Fruit fly (Drosophila melanogaster) whole organism, embryonic: ENCODE data around the gene CG31776.
A peak's percentile ranks its signal among the peaks of the same experiment; 100 is the strongest.

ENCODE experiments used
- Antp ChIP-seq: fragments of 200-800 bp; sonication (Bioruptor generic); optimal IDR thresholded peaks from 3 replicates; lab custom pipeline; 2016; ENCODE audit warnings: missing biosample characterization, missing genetic modification characterization
- Blimp-1 ChIP-seq: fragments of 200-800 bp; sonication (Bioruptor generic); optimal IDR thresholded peaks from 3 replicates; lab custom pipeline; 2018; ENCODE audit warnings: missing biosample characterization, missing genetic modification characterization, mild to moderate bottlenecking, moderate library complexity, missing genetic modification reagents
- CG1024 ChIP-seq: fragments of 200-800 bp; sonication (Bioruptor generic); IDR thresholded peaks from 2 replicates; pipeline ENCODE4 v1.3.6; 2022; ENCODE audit warnings: missing biosample characterization, missing genetic modification characterization
- CG11093 ChIP-seq: fragments of 200-800 bp; sonication (Bioruptor generic); IDR thresholded peaks from 3 replicates; pipeline ENCODE4 v1.3.6; 2022; ENCODE audit warnings: missing biosample characterization, missing genetic modification characterization
- CG11456 ChIP-seq: fragments of 200-800 bp; sonication (Bioruptor generic); IDR thresholded peaks from 3 replicates; pipeline ENCODE4 v1.3.6; 2022; ENCODE audit warnings: missing biosample characterization, missing genetic modification characterization
- CG12391 ChIP-seq: fragments of 200-800 bp; sonication (Bioruptor generic); optimal IDR thresholded peaks from 3 replicates; lab custom pipeline; 2018; ENCODE audit warnings: missing biosample characterization, mild to moderate bottlenecking, missing genetic modification characterization, moderate library complexity
- CG13287 ChIP-seq: fragments of 200-800 bp; sonication (Bioruptor generic); IDR thresholded peaks from 2 replicates; pipeline ENCODE4 v1.3.6; 2022; ENCODE audit warnings: missing biosample characterization, missing genetic modification characterization; ENCODE audit not compliant: partially characterized antibody
- CG13775 ChIP-seq: fragments of 200-800 bp; sonication (Bioruptor generic); optimal IDR thresholded peaks from 3 replicates; lab custom pipeline; 2017; ENCODE audit warnings: missing biosample characterization, mild to moderate bottlenecking, missing genetic modification characterization
- CG14667 ChIP-seq: fragments of 200-800 bp; sonication (Bioruptor generic); IDR thresholded peaks from 2 replicates; pipeline ENCODE4 v1.3.6; 2022; ENCODE audit warnings: missing biosample characterization, missing genetic modification characterization
- CG15269 ChIP-seq: fragments of 200-800 bp; sonication (Bioruptor generic); optimal IDR thresholded peaks from 2 replicates; lab custom pipeline; 2018; ENCODE audit warnings: missing biosample characterization, mild to moderate bottlenecking, missing genetic modification characterization, moderate library complexity
- CG15514 ChIP-seq: fragments of 200-800 bp; sonication (Bioruptor generic); optimal IDR thresholded peaks from 3 replicates; lab custom pipeline; 2017; ENCODE audit warnings: missing biosample characterization, missing genetic modification characterization, mild to moderate bottlenecking, moderate library complexity, missing genetic modification reagents
- CG16815 ChIP-seq: fragments of 200-800 bp; sonication (Bioruptor generic); optimal IDR thresholded peaks from 3 replicates; lab custom pipeline; 2017; ENCODE audit warnings: missing biosample characterization, mild to moderate bottlenecking, missing genetic modification characterization
- CG17328 ChIP-seq: fragments of 200-800 bp; sonication (Bioruptor generic); IDR thresholded peaks from 2 replicates; pipeline ENCODE4 v1.3.6; 2022; ENCODE audit warnings: missing biosample characterization, missing genetic modification characterization
- CG2129 ChIP-seq: fragments of 200-800 bp; sonication (Bioruptor generic); IDR thresholded peaks from 2 replicates; pipeline ENCODE4 v1.3.6; 2022; ENCODE audit warnings: missing biosample characterization, missing genetic modification characterization; ENCODE audit not compliant: partially characterized antibody
- CG31441 ChIP-seq: fragments of 200-800 bp; sonication (Bioruptor generic); IDR thresholded peaks from 2 replicates; pipeline ENCODE4 v1.3.6; 2022; ENCODE audit warnings: missing biosample characterization, missing genetic modification characterization
- CG4820 ChIP-seq: fragments of 200-800 bp; sonication (Bioruptor generic); optimal IDR thresholded peaks from 3 replicates; lab custom pipeline; 2016; ENCODE audit warnings: missing biosample characterization, missing genetic modification characterization
- CG7357 ChIP-seq: fragments of 200-800 bp; sonication (Bioruptor generic); IDR thresholded peaks from 3 replicates; pipeline ENCODE4 v1.3.6; 2022; ENCODE audit warnings: missing biosample characterization, missing genetic modification characterization
- Chrac-16 ChIP-seq: fragments of 200-800 bp; sonication (Bioruptor generic); optimal IDR thresholded peaks from 3 replicates; lab custom pipeline; 2016; ENCODE audit warnings: missing biosample characterization, missing genetic modification characterization
- Dfd ChIP-seq, 2 experiments: fragments of >200 bp; optimal IDR thresholded peaks; 2 replicates each; lab custom pipeline; 2017; ENCODE audit warnings: missing biosample characterization in 2 of 2, missing genetic modification characterization in 2 of 2
- E2f1 ChIP-seq: fragments of 200-800 bp; sonication (Bioruptor generic); IDR thresholded peaks from 2 replicates; pipeline ENCODE4 v1.3.6; 2022; ENCODE audit warnings: missing biosample characterization, missing genetic modification characterization
- Fer3 ChIP-seq: fragments of 200-800 bp; sonication (Bioruptor generic); optimal IDR thresholded peaks from 2 replicates; lab custom pipeline; 2018; ENCODE audit warnings: missing biosample characterization, mild to moderate bottlenecking, missing genetic modification characterization, moderate library complexity
- H2.0 ChIP-seq: fragments of 200-800 bp; sonication (Bioruptor generic); IDR thresholded peaks from 2 replicates; pipeline ENCODE4 v1.3.6; 2022; ENCODE audit warnings: missing biosample characterization, missing genetic modification characterization
- Hsf ChIP-seq: fragments of 200-800 bp; sonication (Bioruptor generic); optimal IDR thresholded peaks from 3 replicates; lab custom pipeline; 2016; ENCODE audit warnings: missing biosample characterization, missing genetic modification characterization
- Mad ChIP-seq: fragments of 200-800 bp; sonication (Bioruptor generic); optimal IDR thresholded peaks from 2 replicates; lab custom pipeline; 2016; ENCODE audit warnings: missing biosample characterization, missing genetic modification characterization
- Nf-YA ChIP-seq: fragments of 200-800 bp; sonication (Bioruptor generic); IDR thresholded peaks from 2 replicates; pipeline ENCODE4 v1.3.6; 2022; ENCODE audit warnings: missing biosample characterization, missing genetic modification characterization
- Nf-YC ChIP-seq: fragments of 200-800 bp; optimal IDR thresholded peaks from 3 replicates; lab custom pipeline; 2019; ENCODE audit warnings: missing biosample characterization, mild to moderate bottlenecking, missing genetic modification characterization, moderate library complexity
- PHDP ChIP-seq: fragments of 200-800 bp; sonication (Bioruptor generic); optimal IDR thresholded peaks from 3 replicates; lab custom pipeline; 2018; ENCODE audit warnings: missing biosample characterization, mild to moderate bottlenecking, missing genetic modification characterization, moderate library complexity
- Pdp1 ChIP-seq, 2 experiments: fragments of 200-800 bp; sonication (Bioruptor generic); optimal IDR thresholded peaks; 3 replicates each; lab custom pipeline; 2016; ENCODE audit warnings: missing biosample characterization in 2 of 2, missing genetic modification characterization in 2 of 2, mild to moderate bottlenecking in 1 of 2, moderate library complexity in 1 of 2
- Ptx1 ChIP-seq: fragments of 200-800 bp; sonication (Bioruptor generic); IDR thresholded peaks from 2 replicates; pipeline ENCODE4 v1.3.6; 2022; ENCODE audit warnings: missing biosample characterization, missing genetic modification characterization
- Ravus ChIP-seq: fragments of 200-800 bp; sonication (Bioruptor generic); IDR thresholded peaks from 2 replicates; pipeline ENCODE4 v1.3.6; 2022; ENCODE audit warnings: missing biosample characterization, missing genetic modification characterization
- Taf1 ChIP-seq: fragments of 200-800 bp; sonication (Bioruptor generic); IDR thresholded peaks from 2 replicates; pipeline ENCODE4 v1.3.6; 2022; ENCODE audit warnings: missing biosample characterization, missing genetic modification characterization
- Vsx1 ChIP-seq: fragments of 200-800 bp; sonication (Bioruptor generic); optimal IDR thresholded peaks from 2 replicates; lab custom pipeline; 2017; ENCODE audit warnings: missing biosample characterization, mild to moderate bottlenecking, missing genetic modification characterization, missing genetic modification reagents
- Xbp1 ChIP-seq: fragments of 200-800 bp; sonication (Bioruptor generic); optimal IDR thresholded peaks from 3 replicates; lab custom pipeline; 2016; ENCODE audit warnings: missing biosample characterization, mild to moderate bottlenecking, missing genetic modification characterization
- Xrp1 ChIP-seq: fragments of 200-800 bp; sonication (Bioruptor generic); IDR thresholded peaks from 2 replicates; pipeline ENCODE4 v1.3.6; 2022; ENCODE audit warnings: missing biosample characterization, missing genetic modification characterization
- chn ChIP-seq: fragments of 200-800 bp; sonication (Bioruptor generic); optimal IDR thresholded peaks from 2 replicates; lab custom pipeline; 2016; ENCODE audit warnings: missing biosample characterization, missing genetic modification characterization
- danr ChIP-seq: fragments of 200-800 bp; sonication (Bioruptor generic); IDR thresholded peaks from 2 replicates; pipeline ENCODE4 v1.3.6; 2022; ENCODE audit warnings: missing biosample characterization, missing genetic modification characterization
- dpn ChIP-seq, 2 experiments: fragments of 200-800 bp; sonication (Bioruptor generic); optimal IDR thresholded peaks; 3 replicates each; lab custom pipeline; 2016; ENCODE audit warnings: missing biosample characterization in 2 of 2, missing genetic modification characterization in 2 of 2
- dysf ChIP-seq: fragments of 200-800 bp; sonication (Bioruptor generic); IDR thresholded peaks from 3 replicates; pipeline ENCODE4 v1.3.6; 2022; ENCODE audit warnings: missing biosample characterization, missing genetic modification characterization
- esg ChIP-seq: fragments of 200-800 bp; sonication (Bioruptor generic); conservative IDR thresholded peaks from 2 replicates; pipeline ENCODE4 v1.3.6; 2022; ENCODE audit warnings: missing biosample characterization, missing genetic modification characterization
- fu2 ChIP-seq: fragments of 200-800 bp; sonication (Bioruptor generic); optimal IDR thresholded peaks from 2 replicates; lab custom pipeline; 2016; ENCODE audit warnings: missing biosample characterization, missing genetic modification characterization
- grau ChIP-seq: fragments of 200-800 bp; optimal IDR thresholded peaks from 3 replicates; lab custom pipeline; 2019; ENCODE audit warnings: missing biosample characterization, mild to moderate bottlenecking, missing genetic modification characterization, moderate library complexity
- gt ChIP-seq: fragments of 200-800 bp; sonication (Bioruptor generic); IDR thresholded peaks from 2 replicates; pipeline ENCODE4 v1.3.6; 2022; ENCODE audit warnings: missing biosample characterization, missing genetic modification characterization
- lilli ChIP-seq: fragments of 200-800 bp; sonication (Bioruptor generic); optimal IDR thresholded peaks from 3 replicates; lab custom pipeline; 2016; ENCODE audit warnings: missing biosample characterization, missing genetic modification characterization
- nmo ChIP-seq: fragments of 200-800 bp; sonication (Bioruptor generic); optimal IDR thresholded peaks from 2 replicates; lab custom pipeline; 2018; ENCODE audit warnings: missing biosample characterization, mild to moderate bottlenecking, missing genetic modification characterization, moderate library complexity
- otp ChIP-seq: fragments of 200-800 bp; sonication (Bioruptor generic); IDR thresholded peaks from 3 replicates; pipeline ENCODE4, ENCODE4 v1.3.6; 2022; ENCODE audit warnings: missing biosample characterization, missing genetic modification characterization
- sima ChIP-seq: fragments of 200-800 bp; sonication (Bioruptor generic); optimal IDR thresholded peaks from 2 replicates; lab custom pipeline; 2016; ENCODE audit warnings: missing biosample characterization, missing genetic modification characterization
- toy ChIP-seq: fragments of 200-800 bp; sonication (Bioruptor generic); IDR thresholded peaks from 2 replicates; pipeline ENCODE4 v1.3.6; 2022; ENCODE audit warnings: missing biosample characterization, missing genetic modification characterization
- trh ChIP-seq: fragments of 200-800 bp; sonication (Bioruptor generic); optimal IDR thresholded peaks from 2 replicates; lab custom pipeline; 2016; ENCODE audit warnings: missing biosample characterization, missing genetic modification characterization
- usp ChIP-seq: fragments of >200 bp; optimal IDR thresholded peaks from 2 replicates; lab custom pipeline; 2017; ENCODE audit warnings: missing biosample characterization, missing genetic modification characterization
- wor ChIP-seq: fragments of 200-800 bp; sonication (Bioruptor generic); IDR thresholded peaks from 2 replicates; pipeline ENCODE4 v1.3.6; 2022; ENCODE audit warnings: missing biosample characterization, missing genetic modification characterization
- zen ChIP-seq: fragments of 200-800 bp; sonication (Bioruptor generic); optimal IDR thresholded peaks from 3 replicates; lab custom pipeline; 2018; ENCODE audit warnings: missing biosample characterization, mild to moderate bottlenecking, missing genetic modification characterization, moderate library complexity

The CG31776 gene

DNA sequence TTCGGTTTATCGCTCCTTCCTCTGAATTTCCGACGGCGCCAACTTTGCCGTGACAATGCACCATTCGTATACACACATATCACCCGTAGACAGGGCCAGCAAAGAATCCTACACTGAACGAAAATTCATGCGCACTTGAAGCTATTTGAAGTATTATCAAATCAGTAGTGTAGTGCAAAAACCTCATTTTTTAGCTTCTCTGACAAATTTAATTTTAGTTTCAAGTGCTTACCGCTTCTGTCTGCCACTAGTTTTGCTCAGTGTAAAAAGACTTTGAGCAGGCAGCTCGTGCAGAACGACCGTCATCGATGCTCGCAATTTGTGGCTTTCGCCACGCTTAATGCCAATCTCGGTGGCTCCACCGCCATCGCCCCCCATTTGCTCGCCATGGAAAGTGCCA lies 25.2 kb upstream of the CG31776 start (continued):
- TF ChIP-seq Pdp1 (GFP tag; optimal IDR thresholded peaks at IDR 0.05; lab: Kevin White, UChicago) (peak; percentile 25 to 30), Mad (GFP tag; lab: Kevin White, UChicago) (peak; percentile 51), trh (peak; percentile 6), lilli (GFP tag; lab: Kevin White, UChicago) (peak; percentile 21), zen (tag; lab: Kevin White, UChicago) (peak; percentile 56), PHDP (tag; lab: Kevin White, UChicago) (peak; percentile 22), fu2 (GFP tag; lab: Kevin White, UChicago) (peak; percentile 17), CG31441 (GFP tag; lab: Robert Waterston, UW) (0 out of 2 replicates have a peak, but pooled peaks have one; percentile 23), chn (GFP tag; lab: Kevin White, UChicago) (peak; percentile 42), H2.0 (GFP tag; lab: Robert Waterston, UW) (peak; percentile 40; the same call in 1 of the 2 replicates), CG11456 (peak; percentile 60; the same call in 1 of the 3 replicates), CG12391 (peak; percentile 49), CG11093 (GFP tag; lab: Robert Waterston, UW) (no peak), Xrp1 (GFP tag; lab: Robert Waterston, UW) (peak; percentile 53; the same call in 1 of the 2 replicates), Taf1 (GFP tag; lab: Robert Waterston, UW) (no peak), wor (0 out of 2 replicates have a peak, but pooled peaks have one; percentile 21), Xbp1 (GFP tag; lab: Kevin White, UChicago) (peak; percentile 61), dpn (GFP tag; optimal IDR thresholded peaks at IDR 0.05; lab: Kevin White, UChicago) (peak; percentile 24 to 56), sima (no peak), CG16815 (GFP tag; lab: Kevin White, UChicago) (peak; percentile 4), Nf-YA (GFP tag; lab: Robert Waterston, UW) (peak; percentile 38; the same call in 1 of the 2 replicates), CG15514 (GFP tag; lab: Kevin White, UChicago) (peak; percentile 28), CG7357 (GFP tag; lab: Robert Waterston, UW) (no peak), Dfd (GFP tag; optimal IDR thresholded peaks at IDR 0.05; lab: Kevin White, UChicago) (no peak), Hsf (peak; percentile 43), Ptx1 (peak; percentile 65), nmo (GFP tag; lab: Kevin White, UChicago) (peak; percentile 35), Chrac-16 (peak; percentile 14), Ravus (GFP tag; lab: Robert Waterston, UW) (no peak), dysf (peak; percentile 66; the same call in 2 of the 3 replicates), CG15269 (tag; lab: Kevin White, UChicago) (peak; percentile 36), CG14667 (peak; percentile 44; the same call in 1 of the 2 replicates), Nf-YC (tag; lab: Kevin White, UChicago) (no peak), CG17328 (GFP tag; lab: Robert Waterston, UW) (peak; percentile 59; the same call in 1 of the 2 replicates), toy (GFP tag; lab: Robert Waterston, UW) (0 out of 2 replicates have a peak, but pooled peaks have one; percentile 48), gt (GFP tag; lab: Robert Waterston, UW) (peak; percentile 12; the same call in 1 of the 2 replicates), CG13775 (GFP tag; lab: Kevin White, UChicago) (peak; percentile 4), otp (GFP tag; lab: Robert Waterston, UW) (peak; percentile 67; the same call in 1 of the 3 replicates), grau (peak; percentile 35), Antp (GFP tag; lab: Kevin White, UChicago) (peak; percentile 63), danr (0 out of 2 replicates have a peak, but pooled peaks have one; percentile 26), Fer3 (peak; percentile 18), E2f1 (GFP tag; lab: Robert Waterston, UW) (peak; percentile 45; the same call in 1 of the 2 replicates), CG4820 (GFP tag; lab: Kevin White, UChicago) (peak; percentile 28), Vsx1 (GFP tag; lab: Kevin White, UChicago) (no peak), esg (GFP tag; lab: Robert Waterston, UW) (peak; percentile 60), Blimp-1 (GFP tag; lab: Kevin White, UChicago) (peak; percentile 42), CG1024 (GFP tag; lab: Robert Waterston, UW) (0 out of 2 replicates have a peak, but pooled peaks have one; percentile 36), CG13287 (GFP tag; lab: Robert Waterston, UW) (no peak), usp (GFP tag; lab: Kevin White, UChicago) (no peak), CG2129 (no peak)
